Worm (Caenorhabditis elegans) whole organism, young adult: ENCODE data around the gene B0244.7.

Source experiments
- F55B11.4 ChIP-seq: sonication (generic microtip); optimal IDR thresholded peaks from 2 replicates; lab custom pipeline; 2016; ENCODE audit warnings: missing compliant biosample characterization, missing genetic modification characterization, borderline replicate concordance; ENCODE audit not compliant: insufficient read depth
- ama-1 ChIP-seq, 3 experiments: fragments of 150-350 bp in 1 of 3; sonication (generic microtip) in 2 of 3; optimal IDR thresholded peaks; 2 replicates each; lab custom pipeline; 2014 to 2018; ENCODE audit warnings: missing biosample characterization in 2 of 3, missing genetic modification characterization in 2 of 3, missing genetic modification reagents in 2 of 3
- attf-3 ChIP-seq: fragments of 200-800 bp; sonication (Bioruptor generic); conservative IDR thresholded peaks from 2 replicates; pipeline ENCODE4 v1.3.6; 2022; ENCODE audit warnings: missing genetic modification reagents, missing genetic modification characterization, missing compliant biosample characterization
- ccch-3 ChIP-seq: fragments of 200-800 bp; sonication (Bioruptor generic); optimal IDR thresholded peaks from 2 replicates; lab custom pipeline; 2018; ENCODE audit warnings: mild to moderate bottlenecking, missing genetic modification characterization, missing compliant biosample characterization
- dox-1 ChIP-seq: fragments of 200-800 bp; sonication (Bioruptor generic); IDR thresholded peaks from 2 replicates; pipeline ENCODE4 v1.3.6; 2022; ENCODE audit warnings: missing genetic modification reagents, missing genetic modification characterization, missing compliant biosample characterization
- him-1 ChIP-seq: sonication (generic microtip); optimal IDR thresholded peaks from 2 replicates; lab custom pipeline; 2016; ENCODE audit warnings: missing genotype, missing genetic modification reagents, missing genetic modification characterization, missing compliant biosample characterization
- nfya-2 ChIP-seq: fragments of 200-800 bp; sonication (Bioruptor generic); IDR thresholded peaks from 2 replicates; pipeline ENCODE4 v1.3.6; 2022; ENCODE audit warnings: missing genetic modification reagents, missing genetic modification characterization, missing compliant biosample characterization
- pbrm-1 ChIP-seq: fragments of 200-800 bp; sonication (Bioruptor generic); IDR thresholded peaks from 2 replicates; pipeline ENCODE4 v1.3.6; 2022; ENCODE audit warnings: missing genetic modification reagents, missing genetic modification characterization, missing compliant biosample characterization
- pha-4 ChIP-seq: fragments of 150-350 bp; sonication (generic microtip); optimal IDR thresholded peaks from 2 replicates; lab custom pipeline; 2014; ENCODE audit warnings: missing biosample characterization, missing genetic modification reagents, missing genetic modification characterization
- sea-2 ChIP-seq: fragments of 200-800 bp; sonication (Bioruptor generic); IDR thresholded peaks from 2 replicates; pipeline ENCODE4 v1.3.6; 2022; ENCODE audit warnings: missing genetic modification characterization, missing compliant biosample characterization
- sptf-2 ChIP-seq: fragments of 200-800 bp; sonication (Bioruptor generic); optimal IDR thresholded peaks from 2 replicates; lab custom pipeline; 2018; ENCODE audit warnings: mild to moderate bottlenecking, missing genetic modification characterization, missing compliant biosample characterization

DNA sequence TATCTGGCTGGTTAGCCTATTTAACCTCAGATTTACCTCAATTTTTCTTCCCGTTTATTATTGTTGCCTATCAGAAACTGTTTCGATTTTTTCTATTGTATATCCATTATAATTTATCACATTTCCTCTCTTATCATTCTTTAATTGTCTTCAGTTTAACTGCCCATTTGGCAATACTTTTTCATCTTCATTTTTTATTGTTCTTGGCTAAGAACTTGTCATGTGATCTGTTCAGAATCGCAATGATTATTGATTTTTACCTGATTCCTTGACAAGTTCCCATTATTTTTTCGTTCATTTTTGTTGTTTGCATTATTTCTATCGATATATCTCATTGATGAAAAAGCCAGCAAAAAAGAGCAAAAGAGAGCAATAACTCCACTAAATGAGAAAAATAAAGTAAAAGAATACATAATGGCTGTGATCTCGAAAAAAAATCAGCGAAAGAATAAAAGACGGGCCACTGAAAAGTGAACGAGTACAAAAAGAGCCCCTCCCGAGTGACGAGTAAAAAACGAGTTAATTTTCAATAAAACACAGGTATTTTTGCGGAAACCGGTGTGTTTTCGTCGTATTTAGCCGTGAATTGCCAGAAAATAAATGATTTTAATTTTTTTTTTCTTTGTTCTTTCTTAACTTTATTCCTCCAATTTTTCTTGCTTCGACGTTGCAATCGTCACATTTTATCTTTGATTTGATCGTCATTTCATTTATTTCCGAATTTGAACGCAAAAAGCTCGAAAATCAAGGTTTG, 16.9 kb upstream of the B0244.7 start, which contains the start of gene arf-1:
- TF ChIP-seq ama-1 (optimal IDR thresholded peaks at IDR 0.05; lab: Kevin White, UChicago) (peak; percentile 11), ama-1 (GFP tag; optimal IDR thresholded peaks at IDR 0.05; lab: Kevin White, UChicago) (peak in 1 of 2 experiments; percentile 84), sea-2 (GFP tag; lab: Robert Waterston, UW) (no peak), pbrm-1 (GFP tag; lab: Robert Waterston, UW) (no peak), dox-1 (GFP tag; lab: Robert Waterston, UW) (no peak), ccch-3 (GFP tag; lab: Kevin White, UChicago) (no peak), pha-4 (no peak), nfya-2 (GFP tag; lab: Robert Waterston, UW) (no peak), him-1 (tag; lab: Kevin White, UChicago) (no peak), F55B11.4 (tag; lab: Kevin White, UChicago) (no peak), attf-3 (GFP tag; lab: Robert Waterston, UW) (no peak), sptf-2 (GFP tag; lab: Kevin White, UChicago) (no peak)
